Fruit fly (Drosophila melanogaster): Measurements from ENCODE around the gene CG14711.
A peak's percentile ranks its signal among the peaks of the same experiment; 100 is the strongest.

The CG14711 gene

DNA sequence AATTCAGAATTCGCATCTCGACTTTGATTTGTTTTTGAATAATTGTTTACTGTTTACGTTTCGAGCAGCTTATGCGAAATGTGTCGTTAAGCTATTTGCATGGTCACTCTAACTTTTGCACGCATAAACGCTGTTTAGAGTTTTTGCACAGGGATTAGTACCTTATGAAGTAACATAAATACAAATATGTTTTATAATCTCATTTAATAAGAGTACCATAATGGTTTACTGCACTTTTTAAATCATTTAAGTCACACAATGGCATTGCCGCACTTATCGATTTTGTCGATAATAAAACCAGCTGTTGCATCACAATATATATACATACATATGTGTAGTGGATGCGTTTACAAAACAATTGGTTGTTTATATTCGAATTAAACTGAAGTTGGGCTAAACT lies 3.4 kb downstream of the CG14711 start, which contains the start of the genes CG6813 and CG18764 (continued):
- TF ChIP-seq CG34422 (GFP tag; IDR thresholded peaks at IDR 0.05) (no peak), Hr78 (GFP tag; optimal IDR thresholded peaks at IDR 0.05) (no peak), jigr1 (GFP tag; IDR thresholded peaks at IDR 0.05) (no peak), CG16779 (GFP tag; IDR thresholded peaks at IDR 0.05) (no peak), pnt (GFP tag; optimal IDR thresholded peaks at IDR 0.05) (no peak), Adf1 (GFP tag; IDR thresholded peaks at IDR 0.05) (no peak), pita (GFP tag; optimal IDR thresholded peaks at IDR 0.05) (no peak), E2f2 (GFP tag; IDR thresholded peaks at IDR 0.05) (peak; percentile 55), tgo (GFP tag; IDR thresholded peaks at IDR 0.05) (no peak), odd (GFP tag; optimal IDR thresholded peaks at IDR 0.05) (no peak), run (tag; optimal IDR thresholded peaks at IDR 0.05) (no peak), CG34224 (GFP tag; IDR thresholded peaks at IDR 0.05; ENCODE audit: partially characterized antibody) (0 out of 3 replicates have a peak, but pooled peaks have one; percentile 29), nerfin-1 (tag; optimal IDR thresholded peaks at IDR 0.05) (no peak), ab (GFP tag; optimal IDR thresholded peaks at IDR 0.05) (no peak), CG30431 (GFP tag; optimal IDR thresholded peaks at IDR 0.05) (no peak), amos (GFP tag; IDR thresholded peaks at IDR 0.05; ENCODE audit: partially characterized antibody) (no peak), Dp (GFP tag; optimal IDR thresholded peaks at IDR 0.05) (peak; percentile 52), gfzf (GFP tag; optimal IDR thresholded peaks at IDR 0.05) (peak; percentile 45), Sox100B (GFP tag; optimal IDR thresholded peaks at IDR 0.05) (no peak), yki (optimal IDR thresholded peaks at IDR 0.05) (no peak), CG10565 (GFP tag; optimal IDR thresholded peaks at IDR 0.05) (no peak), CG6791 (GFP tag; IDR thresholded peaks at IDR 0.05; ENCODE audit: partially characterized antibody) (0 out of 3 replicates have a peak, but pooled peaks have one; percentile 30), CG3726 (GFP tag; IDR thresholded peaks at IDR 0.05) (no peak), HLH3B (GFP tag; IDR thresholded peaks at IDR 0.05) (no peak), Elba2 (GFP tag; optimal IDR thresholded peaks at IDR 0.05) (no peak), bcd (GFP tag; optimal IDR thresholded peaks at IDR 0.05) (no peak), Ets97D (GFP tag; optimal IDR thresholded peaks at IDR 0.05) (peak; percentile 7), usp (GFP tag; optimal IDR thresholded peaks at IDR 0.05) (no peak), otp (GFP tag; IDR thresholded peaks at IDR 0.05) (no peak), GATAe (GFP tag; conservative IDR thresholded peaks at IDR 0.05) (no peak), eyg (GFP tag; optimal IDR thresholded peaks at IDR 0.05) (no peak), bigmax (GFP tag; optimal IDR thresholded peaks at IDR 0.05) (no peak), CG31388 (GFP tag; optimal IDR thresholded peaks at IDR 0.05) (no peak), CG8359 (GFP tag; optimal IDR thresholded peaks at IDR 0.05; ENCODE audit: borderline replicate concordance) (no peak), CG13424 (tag; optimal IDR thresholded peaks at IDR 0.05) (no peak), Neu2 (GFP tag; optimal IDR thresholded peaks at IDR 0.05; ENCODE audit: borderline replicate concordance) (no peak), chinmo (GFP tag; IDR thresholded peaks at IDR 0.05; ENCODE audit: partially characterized antibody) (peak; percentile 43; the same call in 1 of the 4 replicates), BtbVII (GFP tag; optimal IDR thresholded peaks at IDR 0.05) (no peak), CG33213 (GFP tag; optimal IDR thresholded peaks at IDR 0.05) (no peak), fd102C (GFP tag; optimal IDR thresholded peaks at IDR 0.05) (no peak), eve (GFP tag; optimal IDR thresholded peaks at IDR 0.05) (no peak), BEAF-32 (GFP tag; optimal IDR thresholded peaks at IDR 0.05) (peak; percentile 27), CG3407 (GFP tag; optimal IDR thresholded peaks at IDR 0.05) (no peak), ci (GFP tag; IDR thresholded peaks at IDR 0.05) (no peak), Dip3 (GFP tag; optimal IDR thresholded peaks at IDR 0.05) (no peak), CG13296 (GFP tag; optimal IDR thresholded peaks at IDR 0.05) (no peak), vvl (GFP tag; IDR thresholded peaks at IDR 0.05) (no peak), fd3F (GFP tag; optimal IDR thresholded peaks at IDR 0.05) (no peak), CG8281 (tag; optimal IDR thresholded peaks at IDR 0.05) (no peak), dysf (GFP tag; IDR thresholded peaks at IDR 0.05) (no peak)

Measured in whole organism, embryonic.